Worm (Caenorhabditis elegans) whole organism, L1 larva: ENCODE data around the gene rpac-19.

Experiments
- C16A3.4 ChIP-seq: fragments of 150-350 bp; optimal IDR thresholded peaks from 2 replicates; lab custom pipeline; 2014; ENCODE audit warnings: missing biosample characterization, missing genetic modification characterization
- F16B12.6 ChIP-seq: fragments of 150-350 bp; optimal IDR thresholded peaks from 2 replicates; lab custom pipeline; 2014; ENCODE audit warnings: missing biosample characterization, missing genetic modification characterization
- aha-1 ChIP-seq: fragments of 150-350 bp; optimal IDR thresholded peaks from 2 replicates; lab custom pipeline; 2014; ENCODE audit warnings: missing biosample characterization, missing genetic modification characterization
- alr-1 ChIP-seq: fragments of 200-800 bp; sonication (Bioruptor generic); optimal IDR thresholded peaks from 2 replicates; lab custom pipeline; 2018; ENCODE audit warnings: borderline replicate concordance, mild to moderate bottlenecking, missing genetic modification characterization, missing compliant biosample characterization
- blmp-1 ChIP-seq: fragments of 150-350 bp; optimal IDR thresholded peaks from 2 replicates; lab custom pipeline; 2014; ENCODE audit warnings: missing biosample characterization, missing genetic modification characterization
- ceh-82 ChIP-seq, 3 experiments: fragments of 150-350 bp in 1 of 3; sonication (generic microtip) in 2 of 3; optimal IDR thresholded peaks; 2 replicates each; lab custom pipeline; 2014 to 2017; ENCODE audit warnings: missing biosample characterization in 3 of 3, missing genetic modification characterization in 3 of 3
- ceh-88 ChIP-seq: fragments of 200-800 bp; sonication (Bioruptor generic); IDR thresholded peaks from 2 replicates; pipeline ENCODE4 v1.3.6; 2022; ENCODE audit warnings: missing genetic modification characterization, missing compliant biosample characterization
- ces-1 ChIP-seq: fragments of 150-350 bp; optimal IDR thresholded peaks from 2 replicates; lab custom pipeline; 2014; ENCODE audit warnings: missing biosample characterization, missing genetic modification reagents, missing genetic modification characterization
- dpl-1 ChIP-seq, 3 experiments: fragments of 150-350 bp in 2 of 3; sonication (generic microtip) in 1 of 3; optimal IDR thresholded peaks; 2 replicates each; lab custom pipeline; 2014 to 2017; ENCODE audit warnings: missing biosample characterization in 3 of 3, missing genetic modification characterization in 3 of 3, missing genetic modification reagents in 3 of 3
- dsc-1 ChIP-seq: sonication (generic microtip); optimal IDR thresholded peaks from 2 replicates; lab custom pipeline; 2016; ENCODE audit warnings: mild to moderate bottlenecking, missing genetic modification characterization, missing compliant biosample characterization
- efl-1 ChIP-seq, 4 experiments: fragments of 150-350 bp; optimal IDR thresholded peaks in 3 of 4; peaks in 1 of 4; 1 replicate in 1 of 4; 2 replicates in 3 of 4; lab custom pipeline; 2014; ENCODE audit warnings: missing biosample characterization in 2 of 4, missing genetic modification characterization in 2 of 4, missing genetic modification reagents in 2 of 4
- egl-13 ChIP-seq: sonication (generic microtip); optimal IDR thresholded peaks from 2 replicates; lab custom pipeline; 2016; ENCODE audit warnings: missing genotype, missing genetic modification reagents, missing genetic modification characterization, missing compliant biosample characterization
- egl-27 ChIP-seq, 2 experiments: fragments of 150-350 bp in 1 of 2; sonication (generic microtip); optimal IDR thresholded peaks; 3 replicates each; lab custom pipeline; 2017 to 2018; ENCODE audit warnings: missing biosample characterization in 2 of 2, missing genetic modification characterization in 2 of 2, missing genetic modification reagents in 2 of 2
- elt-2 ChIP-seq: sonication (generic microtip); optimal IDR thresholded peaks from 2 replicates; lab custom pipeline; 2016; ENCODE audit warnings: missing genetic modification characterization, mild to moderate bottlenecking, inconsistent platforms, missing compliant biosample characterization, missing genetic modification reagents
- elt-3 ChIP-seq, 6 experiments: fragments of 150-350 bp in 1 of 6; sonication (generic microtip); optimal IDR thresholded peaks; 2 replicates each; lab custom pipeline; 2017 to 2018; ENCODE audit warnings: missing biosample characterization in 6 of 6, missing genetic modification characterization in 6 of 6, inconsistent platforms in 1 of 6
- ets-5 ChIP-seq: fragments of 200-800 bp; sonication (Bioruptor generic); IDR thresholded peaks from 2 replicates; pipeline ENCODE4 v1.3.6; 2022; ENCODE audit warnings: missing genetic modification characterization, missing compliant biosample characterization
- hpl-2 ChIP-seq: fragments of 150-350 bp; optimal IDR thresholded peaks from 2 replicates; lab custom pipeline; 2014; ENCODE audit warnings: missing biosample characterization, missing genetic modification reagents, missing genetic modification characterization
- lin-13 ChIP-seq: fragments of 150-350 bp; optimal IDR thresholded peaks from 2 replicates; lab custom pipeline; 2014; ENCODE audit warnings: missing biosample characterization, missing genetic modification reagents, missing genetic modification characterization
- lin-14 ChIP-seq: fragments of 200-800 bp; sonication (Bioruptor generic); optimal IDR thresholded peaks from 2 replicates; lab custom pipeline; 2018; ENCODE audit warnings: mild to moderate bottlenecking, missing genetic modification characterization, moderate library complexity, missing compliant biosample characterization
- lin-15B ChIP-seq: fragments of 150-350 bp; sonication (generic microtip); optimal IDR thresholded peaks from 3 replicates; lab custom pipeline; 2014; ENCODE audit warnings: missing biosample characterization, missing genetic modification characterization
- lin-35 ChIP-seq, 2 experiments: fragments of 150-350 bp; optimal IDR thresholded peaks; 2 replicates each; lab custom pipeline; 2014; ENCODE audit warnings: missing biosample characterization in 2 of 2, missing genetic modification characterization in 2 of 2, missing genetic modification reagents in 2 of 2
- lin-39 ChIP-seq: fragments of 150-350 bp; optimal IDR thresholded peaks from 2 replicates; lab custom pipeline; 2014; ENCODE audit warnings: missing biosample characterization, missing genetic modification reagents, missing genetic modification characterization
- lir-3 ChIP-seq: sonication (generic microtip); optimal IDR thresholded peaks from 2 replicates; lab custom pipeline; 2016; ENCODE audit warnings: mild to moderate bottlenecking, missing genetic modification characterization, moderate library complexity, missing compliant biosample characterization; ENCODE audit not compliant: poor library complexity
- lsy-2 ChIP-seq, 2 experiments: fragments of 150-350 bp; optimal IDR thresholded peaks; 2 replicates each; lab custom pipeline; 2014; ENCODE audit warnings: missing biosample characterization in 2 of 2, missing genetic modification characterization in 2 of 2
- mdl-1 ChIP-seq, 2 experiments: fragments of 150-350 bp; optimal IDR thresholded peaks; 2 replicates each; lab custom pipeline; 2014 to 2017; ENCODE audit warnings: missing biosample characterization in 2 of 2, missing genetic modification characterization in 2 of 2, inconsistent platforms in 1 of 2
- mef-2 ChIP-seq: fragments of 150-350 bp; optimal IDR thresholded peaks from 2 replicates; lab custom pipeline; 2014; ENCODE audit warnings: missing biosample characterization, missing genetic modification characterization
- mep-1 ChIP-seq: fragments of 150-350 bp; optimal IDR thresholded peaks from 2 replicates; lab custom pipeline; 2014; ENCODE audit warnings: missing biosample characterization, missing genetic modification characterization
- nhr-12 ChIP-seq: sonication (generic microtip); optimal IDR thresholded peaks from 2 replicates; lab custom pipeline; 2017; ENCODE audit warnings: missing biosample characterization, missing genetic modification characterization
- nhr-20 ChIP-seq: sonication (generic microtip); optimal IDR thresholded peaks from 2 replicates; lab custom pipeline; 2016; ENCODE audit warnings: mild to moderate bottlenecking, missing genetic modification characterization, missing compliant biosample characterization
- nhr-76 ChIP-seq: sonication (generic microtip); optimal IDR thresholded peaks from 2 replicates; lab custom pipeline; 2017; ENCODE audit warnings: missing biosample characterization, missing genetic modification characterization
- nhr-84 ChIP-seq: sonication (generic microtip); optimal IDR thresholded peaks from 2 replicates; lab custom pipeline; 2017; ENCODE audit warnings: missing biosample characterization, missing genetic modification characterization
- nhr-85 ChIP-seq: sonication (generic microtip); peaks from one replicate; lab custom pipeline; 2016; ENCODE audit warnings: missing genetic modification characterization, inconsistent platforms, missing compliant biosample characterization
- nhr-90 ChIP-seq: sonication (generic microtip); optimal IDR thresholded peaks from 2 replicates; lab custom pipeline; 2016; ENCODE audit warnings: mild to moderate bottlenecking, missing genetic modification characterization, missing compliant biosample characterization; ENCODE audit not compliant: poor library complexity
- pax-3 ChIP-seq: fragments of 200-800 bp; sonication (Bioruptor generic); optimal IDR thresholded peaks from 2 replicates; lab custom pipeline; 2018; ENCODE audit warnings: mild to moderate bottlenecking, missing genetic modification characterization, moderate library complexity, missing compliant biosample characterization
- rnt-1 ChIP-seq: sonication (generic microtip); optimal IDR thresholded peaks from 2 replicates; lab custom pipeline; 2016; ENCODE audit warnings: mild to moderate bottlenecking, missing genetic modification characterization, moderate library complexity, missing compliant biosample characterization
- skn-1 ChIP-seq: fragments of 150-350 bp; optimal IDR thresholded peaks from 2 replicates; lab custom pipeline; 2014; ENCODE audit warnings: missing biosample characterization, missing genetic modification characterization
- snpc-4 ChIP-seq: fragments of 150-350 bp; optimal IDR thresholded peaks from 2 replicates; lab custom pipeline; 2014; ENCODE audit warnings: missing biosample characterization, missing genetic modification characterization
- snu-23 ChIP-seq: sonication (generic microtip); optimal IDR thresholded peaks from 2 replicates; lab custom pipeline; 2016; ENCODE audit warnings: missing genetic modification characterization, missing compliant biosample characterization
- sox-4 ChIP-seq: sonication (generic microtip); optimal IDR thresholded peaks from 2 replicates; lab custom pipeline; 2016; ENCODE audit warnings: missing genetic modification characterization, missing compliant biosample characterization
- sptf-1 ChIP-seq: fragments of 150-350 bp; optimal IDR thresholded peaks from 2 replicates; lab custom pipeline; 2014; ENCODE audit warnings: missing biosample characterization, missing genetic modification characterization
- sup-37 ChIP-seq: fragments of 200-800 bp; sonication (Bioruptor generic); optimal IDR thresholded peaks from 2 replicates; lab custom pipeline; 2018; ENCODE audit warnings: mild to moderate bottlenecking, missing genetic modification characterization, missing compliant biosample characterization
- swsn-7 ChIP-seq: sonication (generic microtip); optimal IDR thresholded peaks from 2 replicates; lab custom pipeline; 2016; ENCODE audit warnings: missing genetic modification characterization, missing compliant biosample characterization
- unc-62 ChIP-seq: fragments of 150-350 bp; optimal IDR thresholded peaks from 2 replicates; lab custom pipeline; 2014; ENCODE audit warnings: missing biosample characterization, missing genetic modification reagents, missing genetic modification characterization
- unc-86 ChIP-seq: sonication (generic microtip); optimal IDR thresholded peaks from 2 replicates; lab custom pipeline; 2016; ENCODE audit warnings: missing genetic modification characterization, missing compliant biosample characterization
- vab-15 ChIP-seq: sonication (generic microtip); optimal IDR thresholded peaks from 2 replicates; lab custom pipeline; 2017; ENCODE audit warnings: missing genotype, mild to moderate bottlenecking, missing genetic modification characterization, missing compliant biosample characterization
- xbp-1 ChIP-seq: sonication (generic microtip); optimal IDR thresholded peaks from 2 replicates; lab custom pipeline; 2016; ENCODE audit warnings: missing genetic modification characterization, missing compliant biosample characterization
- zip-4 ChIP-seq: fragments of 200-800 bp; sonication (Bioruptor generic); optimal IDR thresholded peaks from 2 replicates; lab custom pipeline; 2018; ENCODE audit warnings: mild to moderate bottlenecking, missing genetic modification characterization, moderate library complexity, missing compliant biosample characterization

The rpac-19 gene

DNA sequence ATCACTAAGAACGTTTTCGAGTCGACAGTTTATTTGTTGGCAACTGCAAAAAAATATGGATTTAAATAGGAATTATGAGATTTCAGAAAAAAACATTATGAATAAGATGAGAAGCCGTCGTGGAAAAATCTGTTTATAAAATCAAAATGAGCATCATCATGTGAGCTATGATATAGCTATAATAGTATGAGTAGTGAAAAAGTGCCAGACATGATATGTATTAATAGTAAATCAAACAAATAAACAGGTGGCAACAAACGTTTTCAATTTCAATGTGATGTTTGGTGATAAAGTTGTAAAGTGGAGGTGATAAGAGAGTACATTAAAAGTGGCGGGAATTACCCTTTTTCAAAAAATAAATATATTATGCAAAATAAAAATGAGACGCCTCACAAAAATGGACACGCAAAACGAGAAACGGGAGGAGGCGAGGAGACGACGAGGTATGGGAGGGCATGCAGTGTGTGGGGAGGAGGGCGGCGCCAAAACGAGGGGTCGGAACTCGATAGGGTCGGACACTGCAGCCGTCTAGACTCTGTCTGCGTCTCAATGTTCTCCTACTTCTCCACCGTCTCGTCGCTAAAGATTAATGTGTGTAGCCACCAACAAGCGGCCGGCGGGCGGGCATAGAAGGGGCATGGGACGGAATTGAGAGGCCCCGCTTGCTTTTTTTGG is 38.0 kb upstream of the rpac-19 start, which contains the start of gene C07A9.9 (continued):
- TF ChIP-seq mef-2 (tag; lab: Kevin White, UChicago) (no peak), egl-27 (tag; optimal IDR thresholded peaks at IDR 0.05; lab: Kevin White, UChicago) (peak in 1 of 2 experiments; percentile 33), xbp-1 (tag; lab: Kevin White, UChicago) (peak; percentile 23), zip-4 (GFP tag; lab: Kevin White, UChicago) (no peak), lin-15B (tag; lab: Kevin White, UChicago) (no peak), vab-15 (tag; lab: Kevin White, UChicago) (no peak), snpc-4 (tag; lab: Kevin White, UChicago) (peak; percentile 64), lin-13 (no peak), egl-13 (tag; lab: Kevin White, UChicago) (peak; percentile 60), C16A3.4 (peak; percentile 42), elt-3 (tag; optimal IDR thresholded peaks at IDR 0.05; lab: Kevin White, UChicago) (peak in 2 of 6 experiments; percentile 8 to 31), nhr-20 (tag; lab: Kevin White, UChicago) (peak; percentile 79), nhr-12 (tag; lab: Kevin White, UChicago) (no peak), hpl-2 (GFP tag; lab: Kevin White, UChicago) (no peak), ces-1 (GFP tag; lab: Kevin White, UChicago) (no peak), dsc-1 (peak; percentile 53), swsn-7 (tag; lab: Kevin White, UChicago) (peak; percentile 67), ceh-82 (tag; optimal IDR thresholded peaks at IDR 0.05; lab: Kevin White, UChicago) (peak; percentile 6 to 84 (median 31)), efl-1 (optimal IDR thresholded peaks at IDR 0.05; lab: Kevin White, UChicago) (peak; percentile 44 to 61), efl-1 (GFP tag; optimal IDR thresholded peaks at IDR 0.05 in 1 of 2; lab: Kevin White, UChicago) (peak; percentile 24 to 93), skn-1 (no peak), ets-5 (GFP tag; lab: Robert Waterston, UW) (no peak), unc-86 (peak; percentile 75), blmp-1 (tag; lab: Kevin White, UChicago) (peak; percentile 41), pax-3 (no peak), mep-1 (tag; lab: Kevin White, UChicago) (peak; percentile 31), nhr-84 (tag; lab: Kevin White, UChicago) (no peak), F16B12.6 (tag; lab: Kevin White, UChicago) (peak; percentile 23), nhr-85 (peak; percentile 86), sox-4 (tag; lab: Kevin White, UChicago) (no peak), alr-1 (no peak), elt-2 (tag; lab: Kevin White, UChicago) (peak; percentile 74), lir-3 (tag; lab: Kevin White, UChicago) (peak; percentile 15)

DNA sequence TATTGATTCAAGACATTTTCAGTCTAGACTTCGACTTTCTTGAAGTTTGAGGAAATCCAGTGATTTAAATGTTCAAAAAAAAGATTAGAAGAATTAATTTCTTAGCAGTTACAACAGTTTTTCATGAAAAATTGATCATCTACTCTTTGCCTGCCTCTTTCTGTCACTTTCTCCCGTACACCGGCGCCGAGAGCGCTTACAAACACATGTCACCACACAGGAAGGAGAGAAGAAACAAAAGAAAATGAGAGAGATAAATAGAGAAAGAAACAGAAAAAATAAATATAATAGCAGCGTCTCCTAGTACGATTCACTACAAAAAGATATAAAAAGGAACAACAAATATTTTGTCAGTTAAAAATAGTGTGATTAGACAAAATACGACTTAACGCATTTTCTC is 37.0 kb upstream of the rpac-19 start:
- TF ChIP-seq pax-3, result no peak
- TF ChIP-seq unc-62 (GFP tag; lab: Kevin White, UChicago), result no peak
- TF ChIP-seq mdl-1 (tag; optimal IDR thresholded peaks at IDR 0.05; lab: Kevin White, UChicago), result peak in 1 of 2 experiments; percentile 46
- TF ChIP-seq nhr-76 (tag; lab: Kevin White, UChicago), result no peak
- TF ChIP-seq dsc-1, result peak; percentile 37
- TF ChIP-seq elt-3 (tag; optimal IDR thresholded peaks at IDR 0.05; lab: Kevin White, UChicago), result peak in 1 of 6 experiments; percentile 22
- no peak for TF ChIP-seq mep-1 (tag; lab: Kevin White, UChicago)
- TF ChIP-seq swsn-7 (tag; lab: Kevin White, UChicago), result no peak
- no peak for TF ChIP-seq elt-2 (tag; lab: Kevin White, UChicago)
- peak in 1 of 2 experiments; percentile 40 for TF ChIP-seq lsy-2 (tag; optimal IDR thresholded peaks at IDR 0.05; lab: Kevin White, UChicago)
- no peak for TF ChIP-seq C16A3.4
- TF ChIP-seq sup-37 (GFP tag; lab: Kevin White, UChicago), result no peak
- TF ChIP-seq nhr-90, result no peak
- peak; percentile 22 for TF ChIP-seq rnt-1
- TF ChIP-seq snu-23, result peak; percentile 7
- TF ChIP-seq lin-14 (GFP tag; lab: Kevin White, UChicago), result peak; percentile 44
- no peak for TF ChIP-seq lin-35 (GFP tag; optimal IDR thresholded peaks at IDR 0.05; lab: Kevin White, UChicago)
- no peak for TF ChIP-seq ceh-88
- no peak for TF ChIP-seq sptf-1
- TF ChIP-seq aha-1 (tag; lab: Kevin White, UChicago), result no peak
- TF ChIP-seq blmp-1 (tag; lab: Kevin White, UChicago), result peak; percentile 97
- no peak for TF ChIP-seq egl-27 (tag; optimal IDR thresholded peaks at IDR 0.05; lab: Kevin White, UChicago)
- TF ChIP-seq efl-1 (optimal IDR thresholded peaks at IDR 0.05; lab: Kevin White, UChicago), result peak in 1 of 2 experiments; percentile 0
- TF ChIP-seq efl-1 (GFP tag; optimal IDR thresholded peaks at IDR 0.05 in 1 of 2; lab: Kevin White, UChicago), result peak in 1 of 2 experiments; percentile 78
- no peak for TF ChIP-seq dpl-1 (GFP tag; optimal IDR thresholded peaks at IDR 0.05; lab: Kevin White, UChicago)
- TF ChIP-seq lin-39, result no peak
- TF ChIP-seq, all 84 proteins: peak for 9
